Worm (Caenorhabditis elegans) whole organism, mixed stage, embryonic: ENCODE data around the gene gcy-22.

Experiments used
- M03D4.4 ChIP-seq: sonication (generic microtip); optimal IDR thresholded peaks from 2 replicates; lab custom pipeline; 2017; ENCODE audit warnings: mild to moderate bottlenecking, missing genetic modification characterization, missing compliant biosample characterization
- nhr-237 ChIP-seq: fragments of 150-350 bp; optimal IDR thresholded peaks from 2 replicates; lab custom pipeline; 2014; ENCODE audit warnings: missing biosample characterization, missing genetic modification characterization
- nhr-28 ChIP-seq: fragments of 150-350 bp; optimal IDR thresholded peaks from 2 replicates; lab custom pipeline; 2014; ENCODE audit warnings: missing biosample characterization, missing genetic modification characterization
- pha-4 ChIP-seq: fragments of 150-350 bp; optimal IDR thresholded peaks from 2 replicates; lab custom pipeline; 2018; ENCODE audit warnings: missing biosample characterization, missing genetic modification reagents, missing genetic modification characterization
- unc-62 ChIP-seq: fragments of 150-350 bp; optimal IDR thresholded peaks from 2 replicates; lab custom pipeline; 2014; ENCODE audit warnings: missing biosample characterization, missing genetic modification reagents, missing genetic modification characterization
- zip-8 ChIP-seq: fragments of 150-350 bp; optimal IDR thresholded peaks from 2 replicates; lab custom pipeline; 2014; ENCODE audit warnings: missing biosample characterization, missing genetic modification characterization

ce11 chrV:20824962-20825609, at the start of gene gcy-22, which contains the start of gene grl-14:
- TF ChIP-seq pha-4: no peak
- TF ChIP-seq nhr-237 (tag; lab: Kevin White, UChicago): no peak
- no peak for TF ChIP-seq unc-62
- no peak for TF ChIP-seq M03D4.4 (tag; lab: Kevin White, UChicago)
- no peak for TF ChIP-seq zip-8 (tag; lab: Kevin White, UChicago)
- TF ChIP-seq nhr-28: no peak
